Worm (Caenorhabditis elegans) whole organism, mixed stage, embryonic: Measurements from ENCODE around the gene C25G4.8.

Source experiments
- ceh-39 ChIP-seq: fragments of 150-350 bp; optimal IDR thresholded peaks from 2 replicates; lab custom pipeline; 2014; ENCODE audit warnings: missing biosample characterization, missing genetic modification characterization
- elt-3 ChIP-seq: fragments of 150-350 bp; optimal IDR thresholded peaks from 2 replicates; lab custom pipeline; 2014; ENCODE audit warnings: missing biosample characterization, missing genetic modification characterization
- lin-13 ChIP-seq: fragments of 150-350 bp; optimal IDR thresholded peaks from 2 replicates; lab custom pipeline; 2014; ENCODE audit warnings: missing biosample characterization, missing genetic modification characterization
- mep-1 ChIP-seq: fragments of 150-350 bp; optimal IDR thresholded peaks from 2 replicates; lab custom pipeline; 2017; ENCODE audit warnings: missing biosample characterization, missing genetic modification reagents, missing genetic modification characterization, inconsistent platforms
- nhr-12 ChIP-seq: fragments of 150-350 bp; optimal IDR thresholded peaks from 2 replicates; lab custom pipeline; 2014; ENCODE audit warnings: missing biosample characterization, missing genetic modification characterization
- nhr-28 ChIP-seq: fragments of 150-350 bp; optimal IDR thresholded peaks from 2 replicates; lab custom pipeline; 2014; ENCODE audit warnings: missing biosample characterization, missing genetic modification characterization
- nhr-76 ChIP-seq: sonication (generic microtip); optimal IDR thresholded peaks from 2 replicates; lab custom pipeline; 2017; ENCODE audit warnings: missing biosample characterization, missing genetic modification characterization
- pha-4 ChIP-seq: fragments of 150-350 bp; optimal IDR thresholded peaks from 2 replicates; lab custom pipeline; 2018; ENCODE audit warnings: missing biosample characterization, missing genetic modification reagents, missing genetic modification characterization
- snpc-4 ChIP-seq: fragments of 150-350 bp; optimal IDR thresholded peaks from 2 replicates; lab custom pipeline; 2014; ENCODE audit warnings: missing biosample characterization, missing genetic modification characterization
- sptf-1 ChIP-seq: sonication (generic microtip); optimal IDR thresholded peaks from 2 replicates; lab custom pipeline; 2017; ENCODE audit warnings: mild to moderate bottlenecking, missing genetic modification characterization, moderate library complexity, missing compliant biosample characterization
- unc-39 ChIP-seq: fragments of 150-350 bp; optimal IDR thresholded peaks from 2 replicates; lab custom pipeline; 2014; ENCODE audit warnings: missing biosample characterization, missing genetic modification characterization
- unc-62 ChIP-seq: fragments of 150-350 bp; optimal IDR thresholded peaks from 2 replicates; lab custom pipeline; 2014; ENCODE audit warnings: missing biosample characterization, missing genetic modification reagents, missing genetic modification characterization
- ztf-11 ChIP-seq: fragments of 150-350 bp; optimal IDR thresholded peaks from 2 replicates; lab custom pipeline; 2014; ENCODE audit warnings: missing biosample characterization, missing genetic modification characterization

ce11 chrIV:12463370-12463769, at the start of gene C25G4.8:
- no peak for TF ChIP-seq ztf-11 (tag; lab: Kevin White, UChicago)
- no peak for TF ChIP-seq nhr-12 (tag; lab: Kevin White, UChicago)
- no peak for TF ChIP-seq snpc-4
- no peak for TF ChIP-seq mep-1 (tag; lab: Kevin White, UChicago)
- TF ChIP-seq pha-4 (tag; lab: Kevin White, UChicago), result no peak
- no peak for TF ChIP-seq ceh-39
- no peak for TF ChIP-seq unc-62 (GFP tag; lab: Kevin White, UChicago)
- TF ChIP-seq elt-3 (tag; lab: Kevin White, UChicago), result no peak
- TF ChIP-seq lin-13 (tag; lab: Kevin White, UChicago), result no peak
- TF ChIP-seq sptf-1, result no peak
- TF ChIP-seq nhr-28 (tag; lab: Kevin White, UChicago), result no peak
- no peak for TF ChIP-seq unc-39
- TF ChIP-seq nhr-76 (tag; lab: Kevin White, UChicago), result no peak
